Worm (Caenorhabditis elegans) whole organism, late embryonic: ENCODE results near the gene str-155.

Experiments
- Y22D7AL.16 ChIP-seq: sonication (generic microtip); optimal IDR thresholded peaks from 2 replicates; lab custom pipeline; 2016; ENCODE audit warnings: missing genetic modification characterization, missing compliant biosample characterization
- ama-1 ChIP-seq: fragments of 150-350 bp; optimal IDR thresholded peaks from 2 replicates; lab custom pipeline; 2014
- ceh-2 ChIP-seq: sonication (generic microtip); optimal IDR thresholded peaks from 2 replicates; lab custom pipeline; 2016; ENCODE audit warnings: missing genotype, missing genetic modification characterization, missing compliant biosample characterization
- ceh-22 ChIP-seq: sonication (generic microtip); optimal IDR thresholded peaks from 2 replicates; lab custom pipeline; 2017; ENCODE audit warnings: missing biosample characterization, missing genetic modification characterization
- ceh-45 ChIP-seq: fragments of 200-800 bp; sonication (Bioruptor generic); IDR thresholded peaks from 2 replicates; pipeline ENCODE4 v1.3.6; 2022; ENCODE audit warnings: missing genetic modification reagents, missing genetic modification characterization, missing compliant biosample characterization
- fkh-10 ChIP-seq: fragments of 150-350 bp; optimal IDR thresholded peaks from 2 replicates; lab custom pipeline; 2014; ENCODE audit warnings: missing biosample characterization, missing genetic modification reagents, missing genetic modification characterization
- mec-3 ChIP-seq: sonication (generic microtip); optimal IDR thresholded peaks from 2 replicates; lab custom pipeline; 2016; ENCODE audit warnings: borderline replicate concordance, missing genetic modification characterization, missing compliant biosample characterization
- nhr-11 ChIP-seq: fragments of 150-350 bp; optimal IDR thresholded peaks from 2 replicates; lab custom pipeline; 2014; ENCODE audit warnings: missing biosample characterization, missing genetic modification characterization
- sox-2 ChIP-seq: fragments of 200-800 bp; sonication (Bioruptor generic); IDR thresholded peaks from 2 replicates; pipeline ENCODE4 v1.3.6; 2022; ENCODE audit warnings: missing genetic modification reagents, missing genetic modification characterization, missing compliant biosample characterization
- unc-86 ChIP-seq: sonication (generic microtip); optimal IDR thresholded peaks from 2 replicates; lab custom pipeline; 2016; ENCODE audit warnings: missing genetic modification characterization, missing compliant biosample characterization
- ztf-16 ChIP-seq: sonication (generic microtip); optimal IDR thresholded peaks from 2 replicates; lab custom pipeline; 2017; ENCODE audit warnings: missing genetic modification characterization, missing compliant biosample characterization

DNA sequence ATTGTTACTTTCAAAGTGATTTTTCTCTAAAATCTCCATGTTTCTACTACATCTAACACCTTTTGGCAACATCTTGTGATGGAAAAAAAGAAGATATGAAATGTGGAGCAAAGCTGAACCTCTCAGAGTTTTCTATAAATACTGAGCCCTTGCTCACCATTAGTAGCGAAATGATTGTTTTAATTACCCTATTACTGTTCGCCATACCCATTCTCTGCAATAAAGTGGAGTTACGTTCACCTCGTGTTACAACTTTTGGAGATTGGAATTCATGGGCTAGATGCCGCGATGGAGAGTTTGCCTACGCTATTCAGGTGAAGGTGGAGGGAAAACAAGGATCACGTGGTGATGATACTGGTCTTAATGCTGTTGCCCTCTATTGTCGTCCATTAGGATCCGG is 48.0 kb downstream of the str-155 start, which contains the start of gene txt-3:
- TF ChIP-seq ama-1 (lab: Kevin White, UChicago) = no peak
- no peak for TF ChIP-seq nhr-11
- TF ChIP-seq fkh-10 (GFP tag; lab: Kevin White, UChicago) = no peak
- TF ChIP-seq ztf-16 = no peak
- TF ChIP-seq ceh-22 = no peak
- no peak for TF ChIP-seq ceh-45 (GFP tag; lab: Robert Waterston, UW)
- TF ChIP-seq sox-2 (GFP tag; lab: Robert Waterston, UW) = no peak
- no peak for TF ChIP-seq unc-86
- TF ChIP-seq Y22D7AL.16 (tag; lab: Kevin White, UChicago) = no peak
- TF ChIP-seq mec-3 (tag; lab: Kevin White, UChicago) = no peak
- no peak for TF ChIP-seq ceh-2
